Fruit fly (Drosophila melanogaster) whole organism, prepupa: ENCODE results near the gene IntS14.

Experiments used
- Blimp-1 ChIP-seq: fragments of 200-800 bp; sonication (Bioruptor generic); optimal IDR thresholded peaks from 3 replicates; lab custom pipeline; 2017; ENCODE audit warnings: missing biosample characterization, missing genetic modification characterization, mild to moderate bottlenecking, moderate library complexity, missing genetic modification reagents
- CG10631 ChIP-seq: fragments of 200-800 bp; sonication (Bioruptor generic); optimal IDR thresholded peaks from 2 replicates; lab custom pipeline; 2016; ENCODE audit warnings: missing biosample characterization, missing genetic modification characterization
- CG11294 ChIP-seq: fragments of 200-800 bp; sonication (Bioruptor generic); IDR thresholded peaks from 2 replicates; pipeline ENCODE4 v1.3.6; 2022; ENCODE audit warnings: missing biosample characterization, missing genetic modification characterization
- CG11762 ChIP-seq: fragments of 200-800 bp; sonication (Bioruptor generic); optimal IDR thresholded peaks from 3 replicates; lab custom pipeline; 2016; ENCODE audit warnings: missing biosample characterization, missing genetic modification characterization; ENCODE audit not compliant: insufficient read depth
- CG11902 ChIP-seq: fragments of 200-800 bp; sonication (Bioruptor generic); optimal IDR thresholded peaks from 3 replicates; lab custom pipeline; 2016; ENCODE audit warnings: missing biosample characterization, missing genetic modification characterization
- CG15336 ChIP-seq: fragments of 200-800 bp; sonication (Bioruptor generic); IDR thresholded peaks from 2 replicates; pipeline ENCODE4 v1.3.6; 2022; ENCODE audit warnings: missing biosample characterization, missing genetic modification characterization
- CG1621 ChIP-seq: fragments of 200-800 bp; sonication (Bioruptor generic); optimal IDR thresholded peaks from 3 replicates; lab custom pipeline; 2018; ENCODE audit warnings: missing biosample characterization, mild to moderate bottlenecking, missing genetic modification characterization
- CG31627 ChIP-seq: fragments of 200-800 bp; sonication (Bioruptor generic); optimal IDR thresholded peaks from 3 replicates; lab custom pipeline; 2016; ENCODE audit warnings: missing biosample characterization, missing genetic modification characterization
- CG32006 ChIP-seq: fragments of 200-800 bp; sonication (Bioruptor generic); optimal IDR thresholded peaks from 3 replicates; lab custom pipeline; 2017; ENCODE audit warnings: missing biosample characterization, mild to moderate bottlenecking, missing genetic modification characterization
- CG3919 ChIP-seq: fragments of 200-800 bp; sonication (Bioruptor generic); optimal IDR thresholded peaks from 3 replicates; lab custom pipeline; 2016; ENCODE audit warnings: missing biosample characterization, missing genetic modification characterization
- CG4318 ChIP-seq: fragments of 200-800 bp; sonication (Bioruptor generic); optimal IDR thresholded peaks from 3 replicates; lab custom pipeline; 2017; ENCODE audit warnings: missing biosample characterization, mild to moderate bottlenecking, missing genetic modification characterization
- CG6163 ChIP-seq: fragments of 200-800 bp; sonication (Bioruptor generic); IDR thresholded peaks from 3 replicates; pipeline ENCODE4 v1.3.6; 2022; ENCODE audit warnings: missing biosample characterization, missing genetic modification characterization
- CG6276 ChIP-seq: fragments of 200-800 bp; sonication (Bioruptor generic); optimal IDR thresholded peaks from 2 replicates; lab custom pipeline; 2017; ENCODE audit warnings: missing biosample characterization, mild to moderate bottlenecking, missing genetic modification characterization
- CG6808 ChIP-seq: fragments of 200-800 bp; sonication (Bioruptor generic); optimal IDR thresholded peaks from 3 replicates; lab custom pipeline; 2017; ENCODE audit warnings: missing biosample characterization, missing genetic modification characterization, mild to moderate bottlenecking, moderate library complexity, missing genetic modification reagents
- CG6854 ChIP-seq: fragments of 200-800 bp; sonication (Bioruptor generic); optimal IDR thresholded peaks from 2 replicates; lab custom pipeline; 2017; ENCODE audit warnings: missing biosample characterization, mild to moderate bottlenecking, missing genetic modification characterization
- CG7368 ChIP-seq: fragments of 200-800 bp; sonication (Bioruptor generic); optimal IDR thresholded peaks from 3 replicates; lab custom pipeline; 2016; ENCODE audit warnings: missing biosample characterization, missing genetic modification characterization
- CG8119 ChIP-seq: fragments of 200-800 bp; sonication (Bioruptor generic); IDR thresholded peaks from 3 replicates; pipeline ENCODE4 v1.3.6; 2022; ENCODE audit warnings: missing biosample characterization, missing genetic modification characterization
- CG8319 ChIP-seq: fragments of 200-800 bp; sonication (Bioruptor generic); optimal IDR thresholded peaks from 3 replicates; lab custom pipeline; 2016; ENCODE audit warnings: missing biosample characterization, missing genetic modification characterization
- CG8632 ChIP-seq: fragments of 200-800 bp; sonication (Bioruptor generic); optimal IDR thresholded peaks from 3 replicates; lab custom pipeline; 2016; ENCODE audit warnings: missing biosample characterization, missing genetic modification characterization
- CG9139 ChIP-seq: fragments of 200-800 bp; sonication (Bioruptor generic); optimal IDR thresholded peaks from 3 replicates; lab custom pipeline; 2017; ENCODE audit warnings: missing biosample characterization, mild to moderate bottlenecking, missing genetic modification characterization
- Eip75B ChIP-seq: fragments of 200-800 bp; sonication (Bioruptor generic); optimal IDR thresholded peaks from 3 replicates; lab custom pipeline; 2016; ENCODE audit warnings: missing biosample characterization, missing genetic modification characterization
- Eip78C ChIP-seq: fragments of 200-800 bp; sonication (Bioruptor generic); peaks from one replicate; lab custom pipeline; 2016; ENCODE audit warnings: missing biosample characterization, missing genetic modification characterization
- Eip93F ChIP-seq: fragments of 200-800 bp; sonication (Bioruptor generic); optimal IDR thresholded peaks from 2 replicates; lab custom pipeline; 2016; ENCODE audit warnings: missing biosample characterization, mild to moderate bottlenecking, missing genetic modification characterization
- Ets21C ChIP-seq: fragments of 200-800 bp; sonication (Bioruptor generic); optimal IDR thresholded peaks from 3 replicates; lab custom pipeline; 2016; ENCODE audit warnings: missing biosample characterization, missing genetic modification characterization
- Ets96B ChIP-seq: fragments of 200-800 bp; optimal IDR thresholded peaks from 2 replicates; lab custom pipeline; 2019; ENCODE audit warnings: missing biosample characterization, mild to moderate bottlenecking, missing genetic modification characterization, moderate library complexity
- Hr38 ChIP-seq: sonication (Bioruptor generic); optimal IDR thresholded peaks from 2 replicates; lab custom pipeline; 2016; ENCODE audit warnings: missing biosample characterization, missing genetic modification characterization
- Hr4 ChIP-seq: fragments of 200-800 bp; sonication (Bioruptor generic); optimal IDR thresholded peaks from 3 replicates; lab custom pipeline; 2016; ENCODE audit warnings: missing biosample characterization, missing genetic modification characterization
- Lpt ChIP-seq: fragments of 200-800 bp; sonication (Bioruptor generic); optimal IDR thresholded peaks from 3 replicates; lab custom pipeline; 2016; ENCODE audit warnings: missing biosample characterization, missing genetic modification characterization
- Met ChIP-seq: fragments of 200-800 bp; sonication (Bioruptor generic); optimal IDR thresholded peaks from 3 replicates; lab custom pipeline; 2016; ENCODE audit warnings: missing biosample characterization, missing genetic modification characterization
- Smox ChIP-seq: fragments of 200-800 bp; sonication (Bioruptor generic); optimal IDR thresholded peaks from 3 replicates; lab custom pipeline; 2016; ENCODE audit warnings: missing biosample characterization, missing genetic modification characterization
- Sox102F ChIP-seq: fragments of 200-800 bp; sonication (Bioruptor generic); optimal IDR thresholded peaks from 2 replicates; lab custom pipeline; 2016; ENCODE audit warnings: missing biosample characterization, mild to moderate bottlenecking, missing genetic modification characterization
- Sox14 ChIP-seq: fragments of 200-800 bp; sonication (Bioruptor generic); optimal IDR thresholded peaks from 3 replicates; lab custom pipeline; 2016; ENCODE audit warnings: missing biosample characterization, missing genetic modification characterization
- achi ChIP-seq: fragments of 200-800 bp; sonication (Bioruptor generic); optimal IDR thresholded peaks from 3 replicates; lab custom pipeline; 2016; ENCODE audit warnings: missing biosample characterization, missing genetic modification characterization
- acj6 ChIP-seq: fragments of 200-800 bp; sonication (Bioruptor generic); optimal IDR thresholded peaks from 3 replicates; lab custom pipeline; 2016; ENCODE audit warnings: missing biosample characterization, missing genetic modification characterization
- cyc ChIP-seq: fragments of 200-800 bp; sonication (Bioruptor generic); optimal IDR thresholded peaks from 3 replicates; lab custom pipeline; 2016; ENCODE audit warnings: missing biosample characterization, missing genetic modification characterization
- dac ChIP-seq: fragments of 200-800 bp; sonication (Bioruptor generic); optimal IDR thresholded peaks from 2 replicates; lab custom pipeline; 2017; ENCODE audit warnings: missing biosample characterization, mild to moderate bottlenecking, missing genetic modification characterization
- eg ChIP-seq: fragments of 200-800 bp; sonication (Bioruptor generic); IDR thresholded peaks from 3 replicates; pipeline ENCODE4 v1.3.6; 2022; ENCODE audit warnings: missing biosample characterization, missing genetic modification characterization
- esn ChIP-seq: fragments of 200-800 bp; sonication (Bioruptor generic); optimal IDR thresholded peaks from 2 replicates; lab custom pipeline; 2016; ENCODE audit warnings: missing biosample characterization, mild to moderate bottlenecking, missing genetic modification characterization, moderate library complexity
- fd85E ChIP-seq: fragments of 200-800 bp; sonication (Bioruptor generic); optimal IDR thresholded peaks from 3 replicates; lab custom pipeline; 2016; ENCODE audit warnings: missing biosample characterization, missing genetic modification characterization
- fkh ChIP-seq: fragments of 200-800 bp; sonication (Bioruptor generic); optimal IDR thresholded peaks from 3 replicates; lab custom pipeline; 2017; ENCODE audit warnings: missing biosample characterization, mild to moderate bottlenecking, missing genetic modification characterization, moderate library complexity
- lz ChIP-seq: fragments of 200-800 bp; sonication (Bioruptor generic); optimal IDR thresholded peaks from 3 replicates; lab custom pipeline; 2016; ENCODE audit warnings: missing biosample characterization, missing genetic modification characterization
- net ChIP-seq: fragments of 200-800 bp; sonication (Bioruptor generic); optimal IDR thresholded peaks from 3 replicates; lab custom pipeline; 2016; ENCODE audit warnings: missing biosample characterization, missing genetic modification characterization
- pdm3 ChIP-seq: fragments of 200-800 bp; sonication (Bioruptor generic); optimal IDR thresholded peaks from 3 replicates; lab custom pipeline; 2016; ENCODE audit warnings: missing biosample characterization, missing genetic modification characterization
- salr ChIP-seq, 2 experiments: fragments of 200-800 bp; sonication (Bioruptor generic); optimal IDR thresholded peaks; 3 replicates each; lab custom pipeline; 2016 to 2018; ENCODE audit warnings: missing biosample characterization in 2 of 2, missing genetic modification characterization in 2 of 2, mild to moderate bottlenecking in 1 of 2
- spab ChIP-seq: fragments of 200-800 bp; sonication (Bioruptor generic); optimal IDR thresholded peaks from 2 replicates; lab custom pipeline; 2017; ENCODE audit warnings: missing biosample characterization, mild to moderate bottlenecking, missing genetic modification characterization, missing genetic modification reagents
- ss ChIP-seq, 2 experiments: fragments of 200-800 bp; sonication (Bioruptor generic); optimal IDR thresholded peaks; 2 replicates in 1 of 2; 3 replicates in 1 of 2; lab custom pipeline; 2017 to 2018; ENCODE audit warnings: mild to moderate bottlenecking in 2 of 2, missing biosample characterization in 2 of 2, missing genetic modification characterization in 2 of 2, moderate library complexity in 1 of 2

IntS14 gene

dm6 chr2L:1135495-1135894, 28.7 kb upstream of the IntS14 start (continued):
- TF ChIP-seq CG32006 (GFP tag; lab: Kevin White, UChicago), result peak; percentile 57
- TF ChIP-seq eg (GFP tag; lab: Robert Waterston, UW), result 0 out of 3 replicates have a peak, but pooled peaks have one; percentile 30
- TF ChIP-seq Hr4 (GFP tag; lab: Kevin White, UChicago), result no peak
- TF ChIP-seq, all 60 proteins: peak for 11

dm6 chr2L:1136993-1137392, 27.2 kb upstream of the IntS14 start:
- TF ChIP-seq Hr38 (GFP tag; lab: Kevin White, UChicago), result no peak
- no peak for TF ChIP-seq CG6276 (GFP tag; lab: Kevin White, UChicago)
- TF ChIP-seq CG11762 (GFP tag; lab: Kevin White, UChicago), result no peak
- no peak for TF ChIP-seq Met (GFP tag; lab: Kevin White, UChicago)
- no peak for TF ChIP-seq CG1621 (tag; lab: Kevin White, UChicago)
- no peak for TF ChIP-seq net (GFP tag; lab: Kevin White, UChicago)
- no peak for TF ChIP-seq CG31627
- TF ChIP-seq Sox14 (GFP tag; lab: Kevin White, UChicago), result no peak
- TF ChIP-seq CG8319 (GFP tag; lab: Kevin White, UChicago), result no peak
- no peak for TF ChIP-seq Lpt (GFP tag; lab: Kevin White, UChicago)
- TF ChIP-seq CG3919 (GFP tag; lab: Kevin White, UChicago), result no peak
- no peak for TF ChIP-seq esn (GFP tag; lab: Kevin White, UChicago)
- no peak for TF ChIP-seq acj6 (GFP tag; lab: Kevin White, UChicago)
- no peak for TF ChIP-seq CG11294 (GFP tag; lab: Robert Waterston, UW)

- TF ChIP-seq CG11294 (GFP tag; lab: Robert Waterston, UW), result no peak
- TF ChIP-seq cyc (GFP tag; lab: Kevin White, UChicago), result no peak
- no peak for TF ChIP-seq pdm3
- no peak for TF ChIP-seq lz (GFP tag; lab: Kevin White, UChicago)
- TF ChIP-seq Eip75B (GFP tag; lab: Kevin White, UChicago), result peak; percentile 54
- TF ChIP-seq Eip78C (GFP tag; lab: Kevin White, UChicago), result peak; percentile 62
- TF ChIP-seq CG11762 (GFP tag; lab: Kevin White, UChicago), result no peak
- peak; percentile 2 to 52 for TF ChIP-seq ss (GFP tag; optimal IDR thresholded peaks at IDR 0.05; lab: Kevin White, UChicago)
- no peak for TF ChIP-seq CG9139
- TF ChIP-seq Sox102F (GFP tag; lab: Kevin White, UChicago), result no peak
- peak; percentile 23; the same call in 1 of the 3 replicates for TF ChIP-seq CG6163 (GFP tag; lab: Robert Waterston, UW)
- TF ChIP-seq Sox14 (GFP tag; lab: Kevin White, UChicago), result no peak
- TF ChIP-seq spab (GFP tag; lab: Kevin White, UChicago), result no peak
- TF ChIP-seq Ets21C (GFP tag; lab: Kevin White, UChicago), result no peak
- TF ChIP-seq salr (GFP tag; optimal IDR thresholded peaks at IDR 0.05; lab: Kevin White, UChicago), result no peak
- no peak for TF ChIP-seq achi (GFP tag; lab: Kevin White, UChicago)
- peak; percentile 28 for TF ChIP-seq Met (GFP tag; lab: Kevin White, UChicago)
- no peak for TF ChIP-seq dac (GFP tag; lab: Kevin White, UChicago)
- no peak for TF ChIP-seq CG7368
- TF ChIP-seq Ets96B (tag; lab: Kevin White, UChicago), result no peak
- TF ChIP-seq CG6276 (GFP tag; lab: Kevin White, UChicago), result peak; percentile 89
- no peak for TF ChIP-seq CG11902 (GFP tag; lab: Kevin White, UChicago)
- no peak for TF ChIP-seq Blimp-1
- TF ChIP-seq Smox, result no peak
- TF ChIP-seq CG8319 (GFP tag; lab: Kevin White, UChicago), result no peak
- TF ChIP-seq CG15336, result 0 out of 2 replicates have a peak, but pooled peaks have one; percentile 17
- TF ChIP-seq fkh (GFP tag; lab: Kevin White, UChicago), result no peak
- TF ChIP-seq CG10631 (GFP tag; lab: Kevin White, UChicago), result no peak
- no peak for TF ChIP-seq CG1621 (tag; lab: Kevin White, UChicago)
- TF ChIP-seq CG3919 (GFP tag; lab: Kevin White, UChicago), result peak; percentile 19
- peak; percentile 58 for TF ChIP-seq CG6854 (GFP tag; lab: Kevin White, UChicago)
- no peak for TF ChIP-seq CG32006 (GFP tag; lab: Kevin White, UChicago)
- TF ChIP-seq Eip93F (GFP tag; lab: Kevin White, UChicago), result no peak
- peak; percentile 39 for TF ChIP-seq esn (GFP tag; lab: Kevin White, UChicago)
- no peak for TF ChIP-seq Hr38 (GFP tag; lab: Kevin White, UChicago)
- no peak for TF ChIP-seq CG6808 (GFP tag; lab: Kevin White, UChicago)
- peak; percentile 34 for TF ChIP-seq fd85E (GFP tag; lab: Kevin White, UChicago)
- no peak for TF ChIP-seq CG8632
- TF ChIP-seq CG8119 (GFP tag; lab: Robert Waterston, UW), result no peak
- no peak for TF ChIP-seq CG4318 (GFP tag; lab: Kevin White, UChicago)
These were observed 21.4 kb upstream of the IntS14 start, which contains the start of gene MFS3 for dm6 chr2L:1142730-1143281. Gene MFS3, plus strand, starts transcription at chr2L:1143201.
